Worm (Caenorhabditis elegans): ENCODE results near the gene K07D4.2.

- TF ChIP-seq ceh-13 (GFP tag; optimal IDR thresholded peaks at IDR 0.05) (no peak), hnd-1 (tag; optimal IDR thresholded peaks at IDR 0.05) (no peak), ama-1 (optimal IDR thresholded peaks at IDR 0.05) (no peak), tbx-37 (GFP tag; conservative IDR thresholded peaks at IDR 0.05) (no peak), tbx-11 (GFP tag; IDR thresholded peaks at IDR 0.05) (no peak), F13C5.2 (tag; optimal IDR thresholded peaks at IDR 0.05) (no peak), scrt-1 (GFP tag; IDR thresholded peaks at IDR 0.05) (no peak), B0310.2 (tag; optimal IDR thresholded peaks at IDR 0.05) (no peak), ceh-36 (tag; optimal IDR thresholded peaks at IDR 0.05) (no peak)
These were observed at the start of gene K07D4.2 for ce11 chrII:4045396-4045795.
